Fruit fly (Drosophila melanogaster) whole organism, adult: ENCODE data around the gene CG33093.
A peak's percentile ranks its signal among the peaks of the same experiment; 100 is the strongest.

ENCODE experiments used
- bab1 ChIP-seq: fragments of 200-800 bp; sonication (Bioruptor generic); optimal IDR thresholded peaks from 3 replicates; lab custom pipeline; 2019; ENCODE audit warnings: missing biosample characterization, mild to moderate bottlenecking, missing genetic modification characterization, moderate library complexity
- cic ChIP-seq: fragments of 200-800 bp; sonication (Bioruptor generic); optimal IDR thresholded peaks from 2 replicates; lab custom pipeline; 2017; ENCODE audit warnings: missing biosample characterization, mild to moderate bottlenecking, missing genetic modification characterization, moderate library complexity
- tj ChIP-seq: fragments of 200-800 bp; sonication (Bioruptor generic); optimal IDR thresholded peaks from 3 replicates; lab custom pipeline; 2017; ENCODE audit warnings: missing biosample characterization, mild to moderate bottlenecking, missing genetic modification characterization, moderate library complexity
- toe ChIP-seq: fragments of 200-800 bp; sonication (Bioruptor generic); optimal IDR thresholded peaks from 2 replicates; lab custom pipeline; 2016; ENCODE audit warnings: missing biosample characterization, missing genetic modification characterization

- TF ChIP-seq tj (GFP tag; lab: Kevin White, UChicago): peak; percentile 87
- TF ChIP-seq bab1 (GFP tag; lab: Kevin White, UChicago): no peak
- no peak for TF ChIP-seq toe (GFP tag; lab: Kevin White, UChicago)
- no peak for TF ChIP-seq cic (GFP tag; lab: Kevin White, UChicago)
Observed at dm6 chr3R:22550306-22550812, 18.6 kb upstream of the CG33093 start, which contains the start of gene bond.
